Worm (Caenorhabditis elegans) whole organism, L4 larva: ENCODE data around the gene nos-1.

Experiments used
- F26F4.8 ChIP-seq: fragments of 200-800 bp; sonication (Bioruptor generic); conservative IDR thresholded peaks from 2 replicates; pipeline ENCODE4 v1.3.6; 2022; ENCODE audit warnings: missing genetic modification characterization, missing compliant biosample characterization
- F37D6.2 ChIP-seq: sonication (generic microtip); optimal IDR thresholded peaks from 2 replicates; lab custom pipeline; 2016; ENCODE audit warnings: mild to moderate bottlenecking, missing genetic modification characterization, missing compliant biosample characterization
- Y5F2A.4 ChIP-seq: fragments of 200-800 bp; sonication (Bioruptor generic); optimal IDR thresholded peaks from 2 replicates; lab custom pipeline; 2018; ENCODE audit warnings: mild to moderate bottlenecking, missing genetic modification characterization, missing compliant biosample characterization
- aha-1 ChIP-seq: fragments of 150-350 bp; peaks from one replicate; lab custom pipeline; 2014; ENCODE audit warnings: missing biosample characterization, missing genetic modification characterization
- ama-1 ChIP-seq: fragments of 150-350 bp; optimal IDR thresholded peaks from 2 replicates; lab custom pipeline; 2014; ENCODE audit warnings: inconsistent platforms, mixed read lengths
- ceh-28 ChIP-seq: fragments of 150-350 bp; optimal IDR thresholded peaks from 2 replicates; lab custom pipeline; 2014; ENCODE audit warnings: missing biosample characterization, missing genetic modification reagents, missing genetic modification characterization
- ces-1 ChIP-seq: fragments of 150-350 bp; sonication (generic microtip); optimal IDR thresholded peaks from 4 replicates; lab custom pipeline; 2014; ENCODE audit warnings: missing biosample characterization, missing genetic modification reagents, missing genetic modification characterization
- daf-16 ChIP-seq, 3 experiments: sonication (generic microtip); optimal IDR thresholded peaks; 2 replicates each; lab custom pipeline; 2016 to 2017; ENCODE audit warnings: missing genetic modification characterization in 3 of 3, missing genetic modification reagents in 3 of 3, mild to moderate bottlenecking in 2 of 3, missing compliant biosample characterization in 2 of 3, missing biosample characterization in 1 of 3, moderate library complexity in 1 of 3
- dmd-8 ChIP-seq: fragments of 200-800 bp; sonication (Bioruptor generic); IDR thresholded peaks from 2 replicates; pipeline ENCODE4 v1.3.6; 2022; ENCODE audit warnings: missing genetic modification characterization, missing compliant biosample characterization
- dpl-1 ChIP-seq: fragments of 150-350 bp; optimal IDR thresholded peaks from 2 replicates; lab custom pipeline; 2014; ENCODE audit warnings: missing biosample characterization, missing genetic modification reagents, missing genetic modification characterization
- dve-1 ChIP-seq: sonication (generic microtip); optimal IDR thresholded peaks from 2 replicates; lab custom pipeline; 2017; ENCODE audit warnings: antibody characterized with exemption, mild to moderate bottlenecking, missing genetic modification characterization, missing compliant biosample characterization; ENCODE audit not compliant: insufficient read depth
- egl-43 ChIP-seq: fragments of 200-800 bp; sonication (Bioruptor generic); IDR thresholded peaks from 2 replicates; pipeline ENCODE4 v1.3.6; 2022; ENCODE audit warnings: missing genetic modification reagents, missing genetic modification characterization, missing compliant biosample characterization
- fos-1 ChIP-seq: fragments of 150-350 bp; optimal IDR thresholded peaks from 2 replicates; lab custom pipeline; 2014; ENCODE audit warnings: missing biosample characterization, missing genetic modification characterization
- hif-1 ChIP-seq, 2 experiments: sonication (generic microtip); optimal IDR thresholded peaks; 2 replicates each; lab custom pipeline; 2016 to 2017; ENCODE audit warnings: missing compliant biosample characterization in 2 of 2, missing genetic modification characterization in 2 of 2, missing genetic modification reagents in 2 of 2, missing genotype in 2 of 2, mild to moderate bottlenecking in 1 of 2
- lin-29 ChIP-seq: fragments of 200-800 bp; sonication (Bioruptor generic); IDR thresholded peaks from 2 replicates; pipeline ENCODE4 v1.3.6; 2022; ENCODE audit warnings: missing genetic modification reagents, missing genetic modification characterization, missing compliant biosample characterization
- mxl-2 ChIP-seq: fragments of 200-800 bp; sonication (Bioruptor generic); conservative IDR thresholded peaks from 2 replicates; pipeline ENCODE4 v1.3.6; 2022; ENCODE audit warnings: missing genetic modification reagents, missing genetic modification characterization, missing compliant biosample characterization
- nhr-77 ChIP-seq: fragments of 150-350 bp; optimal IDR thresholded peaks from 2 replicates; lab custom pipeline; 2014; ENCODE audit warnings: missing biosample characterization, missing genetic modification characterization
- pha-4 ChIP-seq, 2 experiments: fragments of 150-350 bp in 1 of 2; fragments of 200-800 bp in 1 of 2; sonication (Bioruptor generic) in 1 of 2; IDR thresholded peaks in 1 of 2; optimal IDR thresholded peaks in 1 of 2; 2 replicates each; pipeline versions ENCODE4 v1.3.6 to Lab custom; 2014 to 2022; ENCODE audit warnings: missing genetic modification characterization in 2 of 2, missing genetic modification reagents in 2 of 2, missing biosample characterization in 1 of 2, missing compliant biosample characterization in 1 of 2
- pqm-1 ChIP-seq: sonication (generic microtip); optimal IDR thresholded peaks from 2 replicates; lab custom pipeline; 2017; ENCODE audit warnings: missing biosample characterization, missing genetic modification characterization
- rbr-2 ChIP-seq: sonication (generic microtip); optimal IDR thresholded peaks from 2 replicates; lab custom pipeline; 2016; ENCODE audit warnings: missing genotype, missing genetic modification characterization, missing compliant biosample characterization
- sdz-12 ChIP-seq: fragments of 200-800 bp; sonication (Bioruptor generic); optimal IDR thresholded peaks from 2 replicates; lab custom pipeline; 2018; ENCODE audit warnings: mild to moderate bottlenecking, missing genetic modification characterization, missing compliant biosample characterization
- set-16 ChIP-seq: fragments of 200-800 bp; sonication (Bioruptor generic); IDR thresholded peaks from 2 replicates; pipeline ENCODE4 v1.3.6; 2022; ENCODE audit warnings: missing genetic modification reagents, missing genetic modification characterization, missing compliant biosample characterization
- snpc-1.2 ChIP-seq: fragments of 200-800 bp; sonication (Bioruptor generic); IDR thresholded peaks from 2 replicates; pipeline ENCODE4 v1.3.6; 2022; ENCODE audit warnings: missing genetic modification reagents, missing genetic modification characterization, missing compliant biosample characterization
- tag-97 ChIP-seq: fragments of 200-800 bp; sonication (Bioruptor generic); IDR thresholded peaks from 2 replicates; pipeline ENCODE4 v1.3.6; 2022; ENCODE audit warnings: missing genetic modification characterization, missing compliant biosample characterization
- tra-1 ChIP-seq: fragments of 200-800 bp; sonication (Bioruptor generic); IDR thresholded peaks from 2 replicates; pipeline ENCODE4 v1.3.6; 2022; ENCODE audit warnings: missing genetic modification reagents, missing genetic modification characterization, missing compliant biosample characterization
- unc-62 ChIP-seq, 3 experiments: fragments of 150-350 bp in 1 of 3; sonication (generic microtip); optimal IDR thresholded peaks in 2 of 3; peaks in 1 of 3; 1 replicate in 1 of 3; 2 replicates in 2 of 3; lab custom pipeline; 2014 to 2017; ENCODE audit warnings: missing biosample characterization in 3 of 3, missing genetic modification characterization in 3 of 3, missing genetic modification reagents in 3 of 3, missing genotype in 1 of 3
- zfp-3 ChIP-seq: fragments of 200-800 bp; sonication (Bioruptor generic); conservative IDR thresholded peaks from 2 replicates; pipeline ENCODE4 v1.3.6; 2022; ENCODE audit warnings: missing genetic modification reagents, missing genetic modification characterization, missing compliant biosample characterization
- zip-11 ChIP-seq: fragments of 200-800 bp; sonication (Bioruptor generic); IDR thresholded peaks from 2 replicates; pipeline ENCODE4 v1.3.6; 2022; ENCODE audit warnings: missing genetic modification characterization, missing compliant biosample characterization
- ztf-7 ChIP-seq: fragments of 150-350 bp; optimal IDR thresholded peaks from 2 replicates; lab custom pipeline; 2014; ENCODE audit warnings: missing biosample characterization, missing genetic modification characterization

Gene nos-1

DNA sequence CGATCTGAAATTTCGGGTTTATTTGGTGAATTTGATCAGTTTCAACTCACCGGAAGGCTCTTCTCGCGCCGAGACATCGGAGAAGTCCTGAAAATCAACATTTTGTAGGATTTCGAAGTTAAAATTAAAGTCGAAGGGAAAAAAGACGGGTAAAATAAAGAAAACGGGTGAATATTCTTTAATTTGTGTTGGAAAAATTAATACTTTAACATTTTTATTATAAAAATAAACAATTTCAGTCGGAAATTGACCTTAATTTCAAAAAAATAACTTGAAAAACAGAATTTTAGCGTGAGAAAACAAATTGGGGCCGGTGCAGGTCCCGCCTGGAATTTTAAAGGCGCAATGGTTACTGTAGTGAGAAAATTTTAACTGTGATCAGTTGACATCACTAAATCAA is at the start of gene nos-1:
nos-1 (minus strand) TSS at position 101 of the 400 bp plus-strand sequence.
- no peak for TF ChIP-seq pha-4 (GFP tag; IDR thresholded peaks at IDR 0.05; lab: Robert Waterston, UW)
- no peak for TF ChIP-seq pha-4 (tag; optimal IDR thresholded peaks at IDR 0.05; lab: Kevin White, UChicago)
- TF ChIP-seq F37D6.2 (tag; lab: Kevin White, UChicago) = no peak
- TF ChIP-seq dpl-1 (GFP tag; lab: Kevin White, UChicago) = no peak

DNA sequence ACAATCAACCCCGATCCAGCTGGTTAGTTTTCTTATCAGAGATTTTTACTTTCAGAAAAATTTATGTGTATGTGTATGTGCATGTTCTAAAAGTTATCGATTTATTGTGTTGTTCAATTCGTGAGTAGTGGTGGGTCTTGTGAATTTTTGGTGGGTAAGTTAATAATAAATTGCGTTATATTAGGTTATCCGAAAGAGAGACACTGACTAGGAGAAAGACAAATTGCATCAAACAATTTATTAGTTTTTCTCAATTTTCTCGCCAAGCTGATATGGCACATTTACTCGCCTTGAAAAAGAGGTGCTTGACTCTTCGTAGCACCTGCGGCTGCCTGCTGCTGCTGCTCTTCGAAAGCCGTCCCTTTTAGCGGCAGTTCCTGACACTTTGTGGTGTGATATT is 46.1 kb upstream of the nos-1 start:
- no peak for TF ChIP-seq mxl-2 (GFP tag; lab: Robert Waterston, UW)
- TF ChIP-seq ces-1 = peak; percentile 49
- no peak for TF ChIP-seq Y5F2A.4 (GFP tag; lab: Kevin White, UChicago)
- TF ChIP-seq set-16 (GFP tag; lab: Robert Waterston, UW) = 0 out of 2 replicates have a peak, but pooled peaks have one; percentile 6
- TF ChIP-seq zip-11 (GFP tag; lab: Robert Waterston, UW) = no peak
- TF ChIP-seq lin-29 (GFP tag; lab: Robert Waterston, UW) = no peak
- no peak for TF ChIP-seq ama-1 (lab: Kevin White, UChicago)
- peak; percentile 63 for TF ChIP-seq aha-1
- no peak for TF ChIP-seq unc-62 (GFP tag; optimal IDR thresholded peaks at IDR 0.05 in 1 of 2; lab: Kevin White, UChicago)
- TF ChIP-seq unc-62 (tag; optimal IDR thresholded peaks at IDR 0.05; lab: Kevin White, UChicago) = no peak
- no peak for TF ChIP-seq zfp-3 (GFP tag; lab: Robert Waterston, UW)

DNA sequence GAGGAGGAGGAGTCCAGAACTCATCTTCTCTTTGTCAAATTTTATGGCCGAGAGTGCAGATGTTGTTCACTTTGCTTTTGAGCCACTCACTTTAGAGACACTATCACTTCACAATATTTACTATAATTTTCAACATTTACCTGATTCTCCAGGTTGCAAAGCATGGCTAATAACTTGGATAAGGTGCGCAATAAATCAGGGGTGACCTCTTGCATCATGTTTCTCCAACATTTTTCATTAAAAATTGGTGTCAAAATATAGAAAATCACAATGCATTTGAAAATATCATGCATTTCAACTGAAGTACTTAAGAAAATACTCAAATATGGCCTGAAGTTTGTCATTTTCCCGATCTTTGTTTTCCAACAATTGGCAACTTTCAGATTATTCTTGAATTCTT is 42.6 kb upstream of the nos-1 start:
- TF ChIP-seq unc-62 (GFP tag; optimal IDR thresholded peaks at IDR 0.05 in 1 of 2; lab: Kevin White, UChicago) (peak in 1 of 2 experiments; percentile 97), unc-62 (tag; optimal IDR thresholded peaks at IDR 0.05; lab: Kevin White, UChicago) (no peak), F26F4.8 (GFP tag; lab: Robert Waterston, UW) (no peak)

- TF ChIP-seq ceh-28 (tag; lab: Kevin White, UChicago) (no peak), sdz-12 (GFP tag; lab: Kevin White, UChicago) (no peak), aha-1 (peak; percentile 71), unc-62 (GFP tag; optimal IDR thresholded peaks at IDR 0.05 in 1 of 2; lab: Kevin White, UChicago) (peak in 1 of 2 experiments; percentile 77), unc-62 (tag; optimal IDR thresholded peaks at IDR 0.05; lab: Kevin White, UChicago) (no peak)
Observed at ce11 chrII:10993607-10994229, 40.8 kb upstream of the nos-1 start.

DNA sequence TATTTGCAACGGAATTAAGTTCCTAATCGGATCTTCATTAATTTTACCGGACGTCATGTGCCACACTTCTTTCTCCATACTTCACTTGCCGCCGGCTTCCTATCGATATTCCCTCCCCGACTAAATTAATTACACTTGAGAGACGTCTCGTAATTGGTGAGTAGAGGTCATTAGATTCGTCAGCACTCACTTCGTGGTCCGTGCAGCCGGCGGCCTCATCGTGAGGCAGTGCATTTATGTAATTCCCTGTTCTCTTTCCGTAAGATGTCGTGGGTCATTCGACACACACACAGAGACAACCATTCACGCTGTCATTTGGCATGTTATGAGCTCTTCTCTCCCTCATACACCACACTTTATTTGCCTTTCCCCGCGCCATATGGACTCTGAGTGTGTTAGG is 37.6 kb upstream of the nos-1 start:
- TF ChIP-seq pqm-1 (tag; lab: Kevin White, UChicago) (no peak), rbr-2 (tag; lab: Kevin White, UChicago) (no peak), tag-97 (GFP tag; lab: Robert Waterston, UW) (no peak), snpc-1.2 (GFP tag; lab: Robert Waterston, UW) (no peak), unc-62 (GFP tag; optimal IDR thresholded peaks at IDR 0.05 in 1 of 2; lab: Kevin White, UChicago) (peak in 1 of 2 experiments; percentile 43), unc-62 (tag; optimal IDR thresholded peaks at IDR 0.05; lab: Kevin White, UChicago) (no peak), ces-1 (peak; percentile 16), hif-1 (tag; optimal IDR thresholded peaks at IDR 0.05; lab: Kevin White, UChicago) (no peak), egl-43 (no peak), dve-1 (tag; lab: Kevin White, UChicago) (no peak), daf-16 (GFP tag; optimal IDR thresholded peaks at IDR 0.05; lab: Kevin White, UChicago) (no peak), daf-16 (tag; optimal IDR thresholded peaks at IDR 0.05; lab: Kevin White, UChicago) (no peak), fos-1 (tag; lab: Kevin White, UChicago) (no peak), ztf-7 (tag; lab: Kevin White, UChicago) (no peak), nhr-77 (tag; lab: Kevin White, UChicago) (no peak), ama-1 (lab: Kevin White, UChicago) (no peak), dmd-8 (GFP tag; lab: Robert Waterston, UW) (no peak), tra-1 (GFP tag; lab: Robert Waterston, UW) (no peak)
